Fruit fly (Drosophila melanogaster) whole organism, embryonic: ENCODE data around the gene Patr-1.

Experiments used
- CG11723 ChIP-seq: fragments of 200-800 bp; sonication (Bioruptor generic); optimal IDR thresholded peaks from 2 replicates; lab custom pipeline; 2017; ENCODE audit warnings: missing biosample characterization, mild to moderate bottlenecking, missing genetic modification characterization
- CG12236 ChIP-seq: fragments of 200-800 bp; sonication (Bioruptor generic); optimal IDR thresholded peaks from 2 replicates; lab custom pipeline; 2016; ENCODE audit warnings: missing biosample characterization, missing genetic modification characterization
- CG12942 ChIP-seq: fragments of 200-800 bp; sonication (Bioruptor generic); optimal IDR thresholded peaks from 3 replicates; lab custom pipeline; 2016; ENCODE audit warnings: missing biosample characterization, missing genetic modification characterization
- CG14965 ChIP-seq: fragments of 200-800 bp; sonication (Bioruptor generic); optimal IDR thresholded peaks from 2 replicates; lab custom pipeline; 2016; ENCODE audit warnings: missing biosample characterization, missing genetic modification characterization, borderline replicate concordance
- CG15011 ChIP-seq: fragments of 200-800 bp; sonication (Bioruptor generic); optimal IDR thresholded peaks from 3 replicates; lab custom pipeline; 2018; ENCODE audit warnings: missing biosample characterization, mild to moderate bottlenecking, missing genetic modification characterization
- CG31365 ChIP-seq: fragments of 200-800 bp; sonication (Bioruptor generic); optimal IDR thresholded peaks from 2 replicates; lab custom pipeline; 2018; ENCODE audit warnings: missing biosample characterization, mild to moderate bottlenecking, missing genetic modification characterization
- CG3726 ChIP-seq: fragments of 200-800 bp; sonication (Bioruptor generic); IDR thresholded peaks from 3 replicates; pipeline ENCODE4, ENCODE4 v1.3.6; 2022; ENCODE audit warnings: missing biosample characterization, missing genetic modification characterization
- CG9817 ChIP-seq: fragments of 200-800 bp; sonication (Bioruptor generic); optimal IDR thresholded peaks from 2 replicates; lab custom pipeline; 2018; ENCODE audit warnings: missing biosample characterization, mild to moderate bottlenecking, missing genetic modification characterization, moderate library complexity
- Chrac-16 ChIP-seq: fragments of 200-800 bp; sonication (Bioruptor generic); optimal IDR thresholded peaks from 3 replicates; lab custom pipeline; 2016; ENCODE audit warnings: missing biosample characterization, missing genetic modification characterization
- Dp ChIP-seq: fragments of 200-800 bp; sonication (Bioruptor generic); optimal IDR thresholded peaks from 2 replicates; lab custom pipeline; 2018; ENCODE audit warnings: missing biosample characterization, mild to moderate bottlenecking, missing genetic modification characterization, moderate library complexity
- Ets65A ChIP-seq: fragments of 200-800 bp; sonication (Bioruptor generic); peaks from one replicate; lab custom pipeline; 2016; ENCODE audit warnings: missing biosample characterization, missing genetic modification characterization
- Jarid2 ChIP-seq: fragments of 200-800 bp; sonication (Bioruptor generic); optimal IDR thresholded peaks from 3 replicates; lab custom pipeline; 2017; ENCODE audit warnings: mild to moderate bottlenecking, missing biosample characterization, missing genetic modification reagents, missing genetic modification characterization
- Mrtf ChIP-seq: fragments of 200-800 bp; sonication (Bioruptor generic); IDR thresholded peaks from 3 replicates; pipeline ENCODE4 v1.3.6; 2022; ENCODE audit warnings: missing biosample characterization, missing genetic modification characterization
- Nf-YB ChIP-seq: fragments of 200-800 bp; sonication (Bioruptor generic); optimal IDR thresholded peaks from 3 replicates; lab custom pipeline; 2019; ENCODE audit warnings: missing biosample characterization, mild to moderate bottlenecking, missing genetic modification characterization, moderate library complexity
- Nf-YC ChIP-seq: fragments of 200-800 bp; optimal IDR thresholded peaks from 3 replicates; lab custom pipeline; 2019; ENCODE audit warnings: missing biosample characterization, mild to moderate bottlenecking, missing genetic modification characterization, moderate library complexity
- NfI ChIP-seq: fragments of 200-800 bp; sonication (Bioruptor generic); optimal IDR thresholded peaks from 3 replicates; lab custom pipeline; 2018; ENCODE audit warnings: missing biosample characterization, mild to moderate bottlenecking, missing genetic modification characterization, moderate library complexity
- Pdp1 ChIP-seq, 2 experiments: fragments of 200-800 bp; sonication (Bioruptor generic); optimal IDR thresholded peaks; 3 replicates each; lab custom pipeline; 2016; ENCODE audit warnings: missing biosample characterization in 2 of 2, missing genetic modification characterization in 2 of 2, mild to moderate bottlenecking in 1 of 2, moderate library complexity in 1 of 2
- Rx ChIP-seq: fragments of 200-800 bp; sonication (Bioruptor generic); IDR thresholded peaks from 2 replicates; pipeline ENCODE4 v1.3.6; 2022; ENCODE audit warnings: missing biosample characterization, missing genetic modification characterization
- ap ChIP-seq: fragments of 200-800 bp; sonication (Bioruptor generic); IDR thresholded peaks from 2 replicates; pipeline ENCODE4 v1.3.6; 2022; ENCODE audit warnings: missing biosample characterization, missing genetic modification characterization
- ato ChIP-seq: fragments of 200-800 bp; sonication (Bioruptor generic); IDR thresholded peaks from 2 replicates; pipeline ENCODE4 v1.3.6; 2022; ENCODE audit warnings: missing biosample characterization, missing genetic modification characterization; ENCODE audit not compliant: partially characterized antibody
- bbx ChIP-seq: fragments of 200-800 bp; sonication (Bioruptor generic); IDR thresholded peaks from 2 replicates; pipeline ENCODE4 v1.3.6; 2022; ENCODE audit warnings: missing biosample characterization, missing genetic modification characterization; ENCODE audit not compliant: partially characterized antibody
- chif ChIP-seq, 2 experiments: fragments of 200-800 bp; sonication (Bioruptor generic); optimal IDR thresholded peaks; 3 replicates each; lab custom pipeline; 2016; ENCODE audit warnings: missing biosample characterization in 2 of 2, missing genetic modification characterization in 2 of 2
- dati ChIP-seq: fragments of 200-800 bp; sonication (Bioruptor generic); IDR thresholded peaks from 2 replicates; pipeline ENCODE4 v1.3.6; 2022; ENCODE audit warnings: missing biosample characterization, missing genetic modification characterization
- en ChIP-seq: fragments of 200-800 bp; sonication (Bioruptor generic); optimal IDR thresholded peaks from 2 replicates; lab custom pipeline; 2016; ENCODE audit warnings: missing biosample characterization, missing genetic modification characterization
- ewg ChIP-seq: fragments of 200-800 bp; sonication (Bioruptor generic); optimal IDR thresholded peaks from 3 replicates; lab custom pipeline; 2017; ENCODE audit warnings: mild to moderate bottlenecking, missing biosample characterization, missing genetic modification reagents, missing genetic modification characterization
- gcm ChIP-seq: fragments of 200-800 bp; sonication (Bioruptor generic); optimal IDR thresholded peaks from 2 replicates; lab custom pipeline; 2019; ENCODE audit warnings: missing biosample characterization, mild to moderate bottlenecking, missing genetic modification characterization, moderate library complexity
- grn ChIP-seq: fragments of 200-800 bp; sonication (Bioruptor generic); optimal IDR thresholded peaks from 3 replicates; lab custom pipeline; 2017; ENCODE audit warnings: missing biosample characterization, missing genetic modification characterization
- lilli ChIP-seq: fragments of 200-800 bp; sonication (Bioruptor generic); optimal IDR thresholded peaks from 3 replicates; lab custom pipeline; 2016; ENCODE audit warnings: missing biosample characterization, missing genetic modification characterization
- phol ChIP-seq: fragments of 200-800 bp; sonication (Bioruptor generic); optimal IDR thresholded peaks from 3 replicates; lab custom pipeline; 2018; ENCODE audit warnings: missing biosample characterization, mild to moderate bottlenecking, missing genetic modification characterization, moderate library complexity
- scrt ChIP-seq: fragments of 200-800 bp; sonication (Bioruptor generic); optimal IDR thresholded peaks from 2 replicates; lab custom pipeline; 2018; ENCODE audit warnings: missing biosample characterization, mild to moderate bottlenecking, missing genetic modification characterization, moderate library complexity
- seq ChIP-seq: fragments of 200-800 bp; sonication (Bioruptor generic); IDR thresholded peaks from 2 replicates; pipeline ENCODE4 v1.3.6; 2022; ENCODE audit warnings: missing biosample characterization, missing genetic modification characterization
- shn ChIP-seq: fragments of 200-800 bp; sonication (Bioruptor generic); optimal IDR thresholded peaks from 3 replicates; lab custom pipeline; 2016; ENCODE audit warnings: missing biosample characterization, missing genetic modification characterization
- usp ChIP-seq: fragments of >200 bp; optimal IDR thresholded peaks from 2 replicates; lab custom pipeline; 2017; ENCODE audit warnings: missing biosample characterization, missing genetic modification characterization
- vfl ChIP-seq: fragments of 200-800 bp; sonication (Bioruptor generic); optimal IDR thresholded peaks from 2 replicates; lab custom pipeline; 2016; ENCODE audit warnings: missing biosample characterization, missing genetic modification characterization
- vnd ChIP-seq: fragments of 200-800 bp; sonication (Bioruptor generic); IDR thresholded peaks from 3 replicates; pipeline ENCODE4 v1.3.6; 2022; ENCODE audit warnings: missing biosample characterization, missing genetic modification characterization; ENCODE audit not compliant: partially characterized antibody
- wor ChIP-seq: fragments of 200-800 bp; sonication (Bioruptor generic); IDR thresholded peaks from 2 replicates; pipeline ENCODE4 v1.3.6; 2022; ENCODE audit warnings: missing biosample characterization, missing genetic modification characterization
- zen2 ChIP-seq: fragments of 200-800 bp; sonication (Bioruptor generic); IDR thresholded peaks from 3 replicates; pipeline ENCODE4 v1.3.6; 2022; ENCODE audit warnings: missing biosample characterization, missing genetic modification characterization; ENCODE audit not compliant: partially characterized antibody

Gene Patr-1

DNA sequence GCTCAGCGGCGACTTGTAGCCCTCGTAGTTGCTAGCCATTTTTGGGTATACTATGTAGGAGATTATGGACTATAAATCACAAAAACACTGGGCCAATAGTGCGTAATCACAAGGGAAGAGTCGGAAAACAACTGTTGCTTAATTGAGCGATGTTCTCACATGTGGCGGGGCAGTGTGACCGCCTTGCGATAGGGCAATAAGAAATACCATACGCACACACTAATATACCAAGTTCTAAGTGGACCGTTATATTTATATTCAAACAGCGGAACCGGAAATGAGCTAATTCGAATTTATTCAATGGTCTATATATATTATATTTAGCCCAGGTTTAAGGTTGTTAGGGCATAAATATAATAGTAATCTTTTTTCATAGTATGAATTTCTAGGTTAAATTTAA lies 22.4 kb upstream of the Patr-1 start, which contains the start of gene Adsl (continued):
- peak; percentile 45 for TF ChIP-seq Dp (GFP tag; lab: Kevin White, UChicago)
- no peak for TF ChIP-seq dati
- TF ChIP-seq phol (tag; lab: Kevin White, UChicago), result peak; percentile 77
- TF ChIP-seq NfI (GFP tag; lab: Kevin White, UChicago), result peak; percentile 83
- TF ChIP-seq bbx (GFP tag; lab: Robert Waterston, UW), result peak; percentile 25; the same call in 1 of the 2 replicates
- TF ChIP-seq, all 482 proteins: peak for 206

DNA sequence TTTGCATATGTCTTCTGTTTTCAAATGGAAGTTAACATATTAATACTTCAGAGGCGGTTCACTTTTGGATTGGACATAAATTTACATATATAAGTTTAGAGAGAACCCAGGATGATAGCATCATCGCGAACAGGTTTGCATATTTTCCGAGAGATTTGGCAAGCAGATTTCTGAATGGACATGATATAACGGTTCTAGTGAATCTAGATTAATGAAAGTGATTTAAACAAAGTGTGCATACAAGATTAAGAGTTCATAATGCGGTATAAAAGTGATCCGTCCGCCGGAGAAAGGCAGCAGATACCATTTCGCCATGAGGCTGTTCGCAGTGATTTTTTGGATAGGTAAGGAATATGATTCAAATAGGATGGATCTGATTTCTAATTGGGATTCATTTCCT lies 15.0 kb upstream of the Patr-1 start, which contains the start of gene CG5225:
Gene CG5225 (plus strand): TSS at position 301 of the 400 bp plus-strand sequence.
- TF ChIP-seq shn (GFP tag; lab: Kevin White, UChicago), result no peak
- TF ChIP-seq CG31365 (tag; lab: Kevin White, UChicago), result no peak
- TF ChIP-seq, all 482 proteins: peak for 0

DNA sequence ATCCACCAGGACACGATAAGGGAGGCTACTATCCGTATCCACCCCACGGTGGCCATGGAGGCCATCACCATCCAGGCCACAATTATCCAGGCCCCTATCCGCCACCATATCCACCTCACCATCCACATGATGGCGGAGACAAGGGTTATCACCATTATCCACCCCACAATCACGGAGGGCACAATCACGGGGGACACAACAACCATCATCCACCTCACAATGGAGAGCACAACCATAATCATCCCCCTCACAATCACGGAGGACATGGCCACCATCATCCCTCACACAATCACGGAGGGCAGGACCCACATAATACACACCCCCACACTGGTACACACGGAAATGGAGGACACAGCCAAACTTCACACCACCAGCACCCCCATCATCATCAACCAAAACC lies 13.6 kb upstream of the Patr-1 start:
- no peak for TF ChIP-seq usp (GFP tag; lab: Kevin White, UChicago)
- peak; percentile 83 for TF ChIP-seq Nf-YB (GFP tag; lab: Kevin White, UChicago)
- peak; percentile 97 for TF ChIP-seq seq (GFP tag; lab: Robert Waterston, UW)
- peak; percentile 24; the same call in 1 of the 3 replicates for TF ChIP-seq Mrtf (GFP tag; lab: Robert Waterston, UW)
- TF ChIP-seq Nf-YC, result peak; percentile 86
- TF ChIP-seq zen2 (GFP tag; lab: Robert Waterston, UW), result 0 out of 3 replicates have a peak, but pooled peaks have one; percentile 23
- no peak for TF ChIP-seq CG11723 (GFP tag; lab: Kevin White, UChicago)
- peak; percentile 46 for TF ChIP-seq grn
- TF ChIP-seq ewg (GFP tag; lab: Kevin White, UChicago), result peak; percentile 14
- TF ChIP-seq Ets65A (GFP tag; lab: Kevin White, UChicago), result peak; percentile 22

DNA sequence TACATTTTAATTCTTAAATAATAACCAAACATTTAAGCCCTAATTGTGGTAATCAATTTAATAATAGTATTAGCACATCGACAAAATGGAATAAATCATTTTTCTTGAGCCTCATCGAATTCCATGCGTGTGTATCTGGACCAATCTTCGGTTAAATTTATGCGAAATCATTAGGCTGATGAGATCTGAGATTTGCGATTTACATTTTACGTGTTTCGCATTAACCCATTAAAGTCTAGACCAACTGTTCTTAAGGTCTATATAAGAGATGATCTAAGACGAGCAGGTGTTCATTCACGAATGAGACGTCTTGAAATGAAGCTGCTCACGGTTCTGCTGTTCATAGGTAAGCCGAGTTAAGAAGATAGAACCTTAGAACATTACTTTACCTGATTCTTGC lies 11.9 kb upstream of the Patr-1 start, which contains the start of gene CG31268:
Gene CG31268 (plus strand): TSS at position 301 of the 400 bp plus-strand sequence.
- no peak for TF ChIP-seq vnd (GFP tag; lab: Robert Waterston, UW)
- TF ChIP-seq Jarid2 (GFP tag; lab: Kevin White, UChicago), result no peak
- TF ChIP-seq scrt (GFP tag; lab: Kevin White, UChicago), result no peak
- TF ChIP-seq wor (GFP tag; lab: Robert Waterston, UW), result no peak

DNA sequence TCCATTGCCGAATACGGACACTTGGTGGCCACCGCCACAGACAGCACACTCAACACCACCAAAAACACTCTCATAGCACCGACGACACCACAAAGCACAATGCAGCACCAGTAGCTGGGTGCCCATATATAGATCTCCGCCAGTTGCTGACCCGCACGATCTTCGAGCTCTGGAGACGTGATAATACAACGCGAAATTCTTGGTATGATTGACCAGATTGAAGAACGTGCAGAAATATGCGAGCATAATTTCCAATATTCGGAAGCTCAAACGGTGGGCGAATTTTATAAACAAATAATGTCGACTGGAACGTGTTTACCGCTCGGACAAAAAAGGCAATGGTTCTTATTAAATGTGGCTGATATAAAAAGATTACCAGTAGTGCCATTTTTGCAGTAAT lies 7.4 kb upstream of the Patr-1 start, which contains the start of gene CG4009:
Gene CG4009 (minus strand): TSS at position 101 of the 400 bp plus-strand sequence.
- TF ChIP-seq gcm (GFP tag; lab: Kevin White, UChicago) (no peak), CG12236 (GFP tag; lab: Kevin White, UChicago) (no peak), vfl (GFP tag; lab: Kevin White, UChicago) (no peak), CG3726 (no peak), CG14965 (GFP tag; lab: Kevin White, UChicago) (no peak), ap (GFP tag; lab: Robert Waterston, UW) (no peak), CG9817 (tag; lab: Kevin White, UChicago) (no peak), Pdp1 (GFP tag; optimal IDR thresholded peaks at IDR 0.05; lab: Kevin White, UChicago) (no peak), en (no peak), ato (no peak), chif (GFP tag; optimal IDR thresholded peaks at IDR 0.05; lab: Kevin White, UChicago) (no peak), Rx (GFP tag; lab: Robert Waterston, UW) (no peak), lilli (GFP tag; lab: Kevin White, UChicago) (no peak), NfI (GFP tag; lab: Kevin White, UChicago) (no peak), CG15011 (GFP tag; lab: Kevin White, UChicago) (no peak), Chrac-16 (GFP tag; lab: Kevin White, UChicago) (no peak), CG12942 (GFP tag; lab: Kevin White, UChicago) (no peak)
